Fruit fly (Drosophila melanogaster) whole organism, wandering third instar larva: ENCODE results near the gene SsRbeta.

ENCODE experiments used
- CG9705 ChIP-seq: fragments of 200-800 bp; sonication (Bioruptor generic); optimal IDR thresholded peaks from 2 replicates; lab custom pipeline; 2018; ENCODE audit warnings: missing biosample characterization, mild to moderate bottlenecking, missing genetic modification characterization
- Hr78 ChIP-seq: fragments of >200 bp; optimal IDR thresholded peaks from 2 replicates; lab custom pipeline; 2017; ENCODE audit warnings: missing biosample characterization, missing genetic modification characterization
- Mio ChIP-seq: sonication (Bioruptor generic); optimal IDR thresholded peaks from 2 replicates; lab custom pipeline; 2016; ENCODE audit warnings: missing biosample characterization, missing genetic modification characterization
- Myc ChIP-seq: fragments of >200 bp; optimal IDR thresholded peaks from 2 replicates; lab custom pipeline; 2017
- Sp1 ChIP-seq: fragments of 200-800 bp; sonication (Bioruptor generic); optimal IDR thresholded peaks from 3 replicates; lab custom pipeline; 2019; ENCODE audit warnings: missing biosample characterization, mild to moderate bottlenecking, missing genetic modification characterization, moderate library complexity
- Vsx2 ChIP-seq: fragments of 200-300, 225-300 bp; sonication (Bioruptor generic); optimal IDR thresholded peaks from 2 replicates; lab custom pipeline; 2018; ENCODE audit warnings: missing biosample characterization, missing genetic modification characterization; ENCODE audit not compliant: partially characterized antibody
- h ChIP-seq: fragments of 200-800 bp; sonication (Bioruptor generic); optimal IDR thresholded peaks from 3 replicates; lab custom pipeline; 2016; ENCODE audit warnings: missing biosample characterization, mild to moderate bottlenecking, missing genetic modification characterization
- sv ChIP-seq: fragments of 200-800 bp; sonication (Bioruptor generic); optimal IDR thresholded peaks from 3 replicates; lab custom pipeline; 2016; ENCODE audit warnings: missing biosample characterization, missing genetic modification characterization

DNA sequence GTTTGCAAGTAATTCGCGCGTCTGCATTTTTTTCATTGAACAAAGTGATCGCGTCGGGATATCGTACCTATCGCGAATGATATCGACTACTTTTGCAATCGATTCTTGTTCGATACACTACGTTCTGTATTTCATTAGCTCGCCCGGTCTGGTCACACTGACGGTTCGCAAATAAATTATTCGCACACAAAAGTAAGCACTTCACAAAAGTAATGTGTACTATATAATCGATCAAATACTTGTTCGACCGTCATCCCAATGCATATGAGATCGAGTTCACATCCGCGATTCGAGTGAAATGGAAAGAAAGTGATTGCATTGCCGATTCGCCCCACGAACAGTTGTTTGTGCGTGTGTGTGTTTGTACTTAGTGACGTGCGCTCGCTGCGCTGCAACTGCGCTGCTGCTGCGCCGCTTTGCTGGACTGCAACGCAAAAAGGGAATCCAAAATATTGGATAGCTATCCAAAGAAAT lies 39.0 kb upstream of the SsRbeta start, which contains the start of the genes CG5235 and ClC-c:
- TF ChIP-seq h (GFP tag; lab: Kevin White, UChicago) = no peak
- no peak for TF ChIP-seq Sp1 (GFP tag; lab: Kevin White, UChicago)
- no peak for TF ChIP-seq Myc (lab: Kevin White, UChicago)
- no peak for TF ChIP-seq Mio (GFP tag; lab: Kevin White, UChicago)
- TF ChIP-seq CG9705 (GFP tag; lab: Kevin White, UChicago) = no peak
- TF ChIP-seq Vsx2 (GFP tag; lab: Kevin White, UChicago) = no peak
- TF ChIP-seq Hr78 = no peak
- TF ChIP-seq sv (GFP tag; lab: Kevin White, UChicago) = no peak
